Fruit fly (Drosophila melanogaster): Measurements from ENCODE around the gene CG34179.
A peak's percentile ranks its signal among the peaks of the same experiment; 100 is the strongest.

The CG34179 gene

DNA sequence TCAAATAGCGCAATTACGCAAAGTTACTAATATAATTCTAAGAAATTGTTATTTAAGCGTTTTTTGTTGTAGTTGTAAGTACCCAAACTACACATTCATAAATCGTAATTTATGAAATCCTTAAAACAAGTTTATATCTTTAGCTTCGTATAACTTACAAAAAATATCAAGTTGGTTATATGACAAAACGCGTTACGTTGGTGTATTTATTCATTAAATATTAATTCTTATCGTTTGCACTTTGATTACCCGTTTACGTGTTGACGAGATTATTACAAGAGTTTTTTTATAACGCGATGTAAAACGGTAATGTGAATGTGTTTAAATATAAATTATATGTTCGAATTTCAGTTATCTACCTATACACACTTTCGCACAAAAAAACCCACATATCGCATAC is 29.1 kb upstream of the CG34179 start:
- TF ChIP-seq CG4318 (GFP tag; optimal IDR thresholded peaks at IDR 0.05) = no peak
- TF ChIP-seq Hr4 (GFP tag; optimal IDR thresholded peaks at IDR 0.05) = no peak
- no peak for TF ChIP-seq CG34406 (GFP tag; optimal IDR thresholded peaks at IDR 0.05)

DNA sequence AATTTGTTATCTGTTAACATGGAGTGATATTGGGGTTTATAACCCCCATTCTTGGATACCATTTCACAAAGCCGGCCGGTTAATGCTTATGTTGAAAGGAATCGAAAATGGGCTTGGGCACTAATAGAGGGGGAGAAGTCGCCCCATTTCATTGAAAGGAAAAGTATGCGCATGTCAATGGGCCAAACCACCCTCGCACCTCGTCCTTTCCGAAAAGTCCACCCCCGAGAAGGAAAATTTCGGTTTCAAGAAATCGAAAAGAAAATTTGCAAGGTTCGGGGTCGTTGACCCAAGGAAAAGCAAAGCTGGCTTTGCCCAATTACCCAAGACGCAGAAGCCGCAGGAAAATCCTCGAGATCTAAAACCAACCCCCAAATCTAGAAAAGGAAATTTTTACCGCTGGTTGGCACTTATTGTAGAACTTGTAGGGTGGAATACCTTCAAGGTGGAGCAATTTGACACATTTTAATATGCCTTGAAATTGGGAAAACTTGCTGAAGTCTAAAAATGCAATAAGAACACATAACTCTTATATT is 28.4 kb upstream of the CG34179 start:
- TF ChIP-seq CG11762 (GFP tag; optimal IDR thresholded peaks at IDR 0.05; ENCODE audit: insufficient read depth) = no peak
- TF ChIP-seq Eip93F (GFP tag; optimal IDR thresholded peaks at IDR 0.05) = no peak
- no peak for TF ChIP-seq Lpt (GFP tag; optimal IDR thresholded peaks at IDR 0.05)
- peak; percentile 42 for TF ChIP-seq svp (GFP tag)
- no peak for TF ChIP-seq CG7368 (GFP tag; optimal IDR thresholded peaks at IDR 0.05)
- TF ChIP-seq CG31627 (GFP tag; optimal IDR thresholded peaks at IDR 0.05) = no peak

DNA sequence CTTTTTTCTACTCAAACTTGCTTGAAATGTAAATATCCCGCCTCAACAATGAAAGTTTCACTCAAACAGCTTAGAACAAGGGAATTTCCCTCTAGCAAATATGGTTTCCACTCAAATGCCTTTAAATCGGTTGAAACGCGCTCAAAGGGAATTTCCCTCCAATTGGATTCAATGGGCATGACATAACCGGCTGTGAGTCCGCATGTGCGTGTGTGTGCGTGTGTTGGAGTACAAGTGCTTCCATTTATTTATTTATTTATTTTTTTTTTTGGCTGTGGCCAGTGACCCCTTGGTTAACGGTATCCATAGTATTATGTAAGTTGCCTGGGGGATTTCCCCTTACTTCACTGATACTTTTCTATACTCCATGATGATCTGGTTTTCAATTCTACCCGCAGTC is 27.6 kb upstream of the CG34179 start:
- no peak for TF ChIP-seq CG9139 (GFP tag; optimal IDR thresholded peaks at IDR 0.05)
- peak; percentile 39 for TF ChIP-seq fkh (GFP tag; optimal IDR thresholded peaks at IDR 0.05)
- TF ChIP-seq Sox102F (GFP tag; optimal IDR thresholded peaks at IDR 0.05) = no peak
- TF ChIP-seq dac (GFP tag; optimal IDR thresholded peaks at IDR 0.05) = no peak
- TF ChIP-seq CG6276 (GFP tag; optimal IDR thresholded peaks at IDR 0.05) = peak; percentile 50
- no peak for TF ChIP-seq fd85E (GFP tag; optimal IDR thresholded peaks at IDR 0.05)
- peak; percentile 11 for TF ChIP-seq Eip78C (GFP tag)
- TF ChIP-seq vri (GFP tag; optimal IDR thresholded peaks at IDR 0.05) = peak; percentile 62

DNA sequence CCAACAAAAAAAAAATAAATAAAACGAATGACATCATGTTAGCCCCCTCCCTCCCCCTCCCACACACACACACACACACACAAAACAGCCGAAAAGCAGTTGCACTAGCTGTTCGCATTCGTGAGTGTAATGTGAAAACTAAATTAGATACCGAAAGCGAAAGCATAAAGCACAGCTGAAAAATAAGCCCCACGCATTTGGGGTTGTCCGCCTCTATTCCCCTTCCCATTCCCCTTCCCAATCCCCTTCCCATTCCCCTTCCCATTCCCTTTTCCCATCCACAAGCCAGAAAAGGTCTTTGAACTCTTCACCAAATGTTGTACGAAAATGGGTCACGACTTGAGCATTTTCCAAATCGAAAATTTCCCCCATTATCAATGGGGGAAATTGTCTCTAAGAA is 26.8 kb upstream of the CG34179 start:
- TF ChIP-seq Sox15 (GFP tag; optimal IDR thresholded peaks at IDR 0.05) (no peak), acj6 (GFP tag; optimal IDR thresholded peaks at IDR 0.05) (no peak), CG10631 (GFP tag; optimal IDR thresholded peaks at IDR 0.05) (no peak), CG8632 (GFP tag; optimal IDR thresholded peaks at IDR 0.05) (no peak), Sox102F (GFP tag; optimal IDR thresholded peaks at IDR 0.05) (no peak), OdsH (GFP tag; optimal IDR thresholded peaks at IDR 0.05) (no peak), CG6276 (GFP tag; optimal IDR thresholded peaks at IDR 0.05) (no peak), spab (GFP tag; optimal IDR thresholded peaks at IDR 0.05) (no peak), dsx (GFP tag; optimal IDR thresholded peaks at IDR 0.05; ENCODE audit: poor library complexity, severe bottlenecking) (no peak)

DNA sequence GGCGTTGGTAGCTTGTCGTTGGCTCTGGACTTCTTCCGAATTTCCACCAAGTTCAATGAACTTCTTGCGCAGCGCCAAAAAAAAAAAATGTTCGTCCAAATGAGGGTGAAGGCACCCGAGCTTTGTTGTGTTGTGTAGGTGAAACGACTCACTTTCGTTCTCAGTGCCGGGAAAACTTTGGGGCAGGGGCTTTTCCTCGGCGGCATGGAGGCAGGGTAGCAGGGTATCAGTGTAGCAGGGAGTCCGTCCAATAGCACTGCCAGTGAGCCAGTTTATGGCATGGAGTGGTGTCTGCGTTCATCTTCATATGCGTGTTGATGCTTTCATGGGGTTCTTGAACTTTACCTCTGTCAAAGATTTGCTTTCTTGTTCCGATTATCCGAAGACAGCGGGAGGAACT is 25.8 kb upstream of the CG34179 start:
- no peak for TF ChIP-seq CG6854 (GFP tag; optimal IDR thresholded peaks at IDR 0.05)
- no peak for TF ChIP-seq CG34406 (GFP tag; optimal IDR thresholded peaks at IDR 0.05)
- TF ChIP-seq CG6163 (GFP tag; IDR thresholded peaks at IDR 0.05) = no peak
- TF ChIP-seq Smox (GFP tag; optimal IDR thresholded peaks at IDR 0.05) = no peak
- TF ChIP-seq CG7368 (GFP tag; optimal IDR thresholded peaks at IDR 0.05) = no peak
- no peak for TF ChIP-seq Blimp-1 (GFP tag; optimal IDR thresholded peaks at IDR 0.05)
- TF ChIP-seq CG1621 (tag; optimal IDR thresholded peaks at IDR 0.05) = no peak
- no peak for TF ChIP-seq Sox14 (GFP tag; optimal IDR thresholded peaks at IDR 0.05)
- no peak for TF ChIP-seq Eip93F (GFP tag; optimal IDR thresholded peaks at IDR 0.05)
- no peak for TF ChIP-seq OdsH (GFP tag; optimal IDR thresholded peaks at IDR 0.05)
- TF ChIP-seq CG6276 (GFP tag; optimal IDR thresholded peaks at IDR 0.05) = no peak
- no peak for TF ChIP-seq Sox15 (GFP tag; optimal IDR thresholded peaks at IDR 0.05)
- no peak for TF ChIP-seq fd85E (GFP tag; optimal IDR thresholded peaks at IDR 0.05)
- no peak for TF ChIP-seq achi (GFP tag; optimal IDR thresholded peaks at IDR 0.05)
- no peak for TF ChIP-seq vri (GFP tag; optimal IDR thresholded peaks at IDR 0.05)
- TF ChIP-seq Eip75B (GFP tag; optimal IDR thresholded peaks at IDR 0.05) = no peak
- TF ChIP-seq Lpt (GFP tag; optimal IDR thresholded peaks at IDR 0.05) = no peak
- no peak for TF ChIP-seq CG6792 (GFP tag; optimal IDR thresholded peaks at IDR 0.05)
- TF ChIP-seq eg (GFP tag; IDR thresholded peaks at IDR 0.05) = no peak
- TF ChIP-seq Eip78C (GFP tag) = no peak
